Worm (Caenorhabditis elegans) whole organism, L1 larva: ENCODE results near the gene srx-82.

Experiments
- C04F5.9 ChIP-seq: sonication (generic microtip); optimal IDR thresholded peaks from 2 replicates; lab custom pipeline; 2016; ENCODE audit warnings: missing genetic modification characterization, missing compliant biosample characterization
- aha-1 ChIP-seq: fragments of 150-350 bp; optimal IDR thresholded peaks from 2 replicates; lab custom pipeline; 2014; ENCODE audit warnings: missing biosample characterization, missing genetic modification characterization
- alr-1 ChIP-seq: fragments of 200-800 bp; sonication (Bioruptor generic); optimal IDR thresholded peaks from 2 replicates; lab custom pipeline; 2018; ENCODE audit warnings: borderline replicate concordance, mild to moderate bottlenecking, missing genetic modification characterization, missing compliant biosample characterization
- aly-2 ChIP-seq: fragments of 150-350 bp; optimal IDR thresholded peaks from 2 replicates; lab custom pipeline; 2014; ENCODE audit warnings: missing biosample characterization, missing genetic modification characterization
- ama-1 ChIP-seq: fragments of 150-350 bp; optimal IDR thresholded peaks from 2 replicates; lab custom pipeline; 2014
- blmp-1 ChIP-seq: fragments of 150-350 bp; optimal IDR thresholded peaks from 2 replicates; lab custom pipeline; 2014; ENCODE audit warnings: missing biosample characterization, missing genetic modification characterization
- ceh-90 ChIP-seq: sonication (generic microtip); optimal IDR thresholded peaks from 2 replicates; lab custom pipeline; 2016; ENCODE audit warnings: missing genetic modification characterization, missing compliant biosample characterization
- ces-1 ChIP-seq: fragments of 150-350 bp; optimal IDR thresholded peaks from 2 replicates; lab custom pipeline; 2014; ENCODE audit warnings: missing biosample characterization, missing genetic modification reagents, missing genetic modification characterization
- dpl-1 ChIP-seq, 3 experiments: fragments of 150-350 bp in 2 of 3; sonication (generic microtip) in 1 of 3; optimal IDR thresholded peaks; 2 replicates each; lab custom pipeline; 2014 to 2017; ENCODE audit warnings: missing biosample characterization in 3 of 3, missing genetic modification characterization in 3 of 3, missing genetic modification reagents in 3 of 3
- efl-1 ChIP-seq, 4 experiments: fragments of 150-350 bp; optimal IDR thresholded peaks in 3 of 4; peaks in 1 of 4; 1 replicate in 1 of 4; 2 replicates in 3 of 4; lab custom pipeline; 2014; ENCODE audit warnings: missing biosample characterization in 2 of 4, missing genetic modification characterization in 2 of 4, missing genetic modification reagents in 2 of 4
- elt-2 ChIP-seq: sonication (generic microtip); optimal IDR thresholded peaks from 2 replicates; lab custom pipeline; 2016; ENCODE audit warnings: missing genetic modification characterization, mild to moderate bottlenecking, inconsistent platforms, missing compliant biosample characterization, missing genetic modification reagents
- elt-3 ChIP-seq, 6 experiments: fragments of 150-350 bp in 1 of 6; sonication (generic microtip); optimal IDR thresholded peaks; 2 replicates each; lab custom pipeline; 2017 to 2018; ENCODE audit warnings: missing biosample characterization in 6 of 6, missing genetic modification characterization in 6 of 6, inconsistent platforms in 1 of 6
- fkh-4 ChIP-seq: sonication (generic microtip); optimal IDR thresholded peaks from 2 replicates; lab custom pipeline; 2016; ENCODE audit warnings: missing compliant biosample characterization, missing genetic modification characterization, borderline replicate concordance
- irx-1 ChIP-seq: sonication (generic microtip); optimal IDR thresholded peaks from 2 replicates; lab custom pipeline; 2016; ENCODE audit warnings: missing genetic modification characterization, missing compliant biosample characterization
- isw-1 ChIP-seq: fragments of 200-800 bp; sonication (Bioruptor generic); IDR thresholded peaks from 2 replicates; pipeline ENCODE4 v1.3.6; 2022; ENCODE audit warnings: missing genetic modification characterization, missing compliant biosample characterization
- lin-14 ChIP-seq: fragments of 200-800 bp; sonication (Bioruptor generic); optimal IDR thresholded peaks from 2 replicates; lab custom pipeline; 2018; ENCODE audit warnings: mild to moderate bottlenecking, missing genetic modification characterization, moderate library complexity, missing compliant biosample characterization
- lin-35 ChIP-seq, 2 experiments: fragments of 150-350 bp; optimal IDR thresholded peaks; 2 replicates each; lab custom pipeline; 2014; ENCODE audit warnings: missing biosample characterization in 2 of 2, missing genetic modification characterization in 2 of 2, missing genetic modification reagents in 2 of 2
- lir-3 ChIP-seq: sonication (generic microtip); optimal IDR thresholded peaks from 2 replicates; lab custom pipeline; 2016; ENCODE audit warnings: mild to moderate bottlenecking, missing genetic modification characterization, moderate library complexity, missing compliant biosample characterization; ENCODE audit not compliant: poor library complexity
- mab-9 ChIP-seq: fragments of 200-800 bp; sonication (Bioruptor generic); IDR thresholded peaks from 2 replicates; pipeline ENCODE4 v1.3.6; 2022; ENCODE audit warnings: missing genetic modification reagents, missing genetic modification characterization, missing compliant biosample characterization
- mdl-1 ChIP-seq, 2 experiments: fragments of 150-350 bp; optimal IDR thresholded peaks; 2 replicates each; lab custom pipeline; 2014 to 2017; ENCODE audit warnings: missing biosample characterization in 2 of 2, missing genetic modification characterization in 2 of 2, inconsistent platforms in 1 of 2
- nhr-28 ChIP-seq: fragments of 150-350 bp; optimal IDR thresholded peaks from 2 replicates; lab custom pipeline; 2014; ENCODE audit warnings: missing biosample characterization, missing genetic modification characterization
- nhr-85 ChIP-seq: sonication (generic microtip); peaks from one replicate; lab custom pipeline; 2016; ENCODE audit warnings: missing genetic modification characterization, inconsistent platforms, missing compliant biosample characterization
- nhr-90 ChIP-seq: sonication (generic microtip); optimal IDR thresholded peaks from 2 replicates; lab custom pipeline; 2016; ENCODE audit warnings: mild to moderate bottlenecking, missing genetic modification characterization, missing compliant biosample characterization; ENCODE audit not compliant: poor library complexity
- snu-23 ChIP-seq: sonication (generic microtip); optimal IDR thresholded peaks from 2 replicates; lab custom pipeline; 2016; ENCODE audit warnings: missing genetic modification characterization, missing compliant biosample characterization
- sptf-1 ChIP-seq: fragments of 150-350 bp; optimal IDR thresholded peaks from 2 replicates; lab custom pipeline; 2014; ENCODE audit warnings: missing biosample characterization, missing genetic modification characterization
- sup-37 ChIP-seq: fragments of 200-800 bp; sonication (Bioruptor generic); optimal IDR thresholded peaks from 2 replicates; lab custom pipeline; 2018; ENCODE audit warnings: mild to moderate bottlenecking, missing genetic modification characterization, missing compliant biosample characterization
- unc-130 ChIP-seq: fragments of 150-350 bp; optimal IDR thresholded peaks from 2 replicates; lab custom pipeline; 2017; ENCODE audit warnings: missing biosample characterization, missing genetic modification characterization, inconsistent platforms
- unc-86 ChIP-seq: sonication (generic microtip); optimal IDR thresholded peaks from 2 replicates; lab custom pipeline; 2016; ENCODE audit warnings: missing genetic modification characterization, missing compliant biosample characterization
- zip-4 ChIP-seq: fragments of 200-800 bp; sonication (Bioruptor generic); optimal IDR thresholded peaks from 2 replicates; lab custom pipeline; 2018; ENCODE audit warnings: mild to moderate bottlenecking, missing genetic modification characterization, moderate library complexity, missing compliant biosample characterization
- ztf-11 ChIP-seq, 2 experiments: sonication (generic microtip); optimal IDR thresholded peaks; 2 replicates each; lab custom pipeline; 2016 to 2017; ENCODE audit warnings: missing genetic modification characterization in 2 of 2, missing biosample characterization in 1 of 2, missing compliant biosample characterization in 1 of 2

Gene srx-82

DNA sequence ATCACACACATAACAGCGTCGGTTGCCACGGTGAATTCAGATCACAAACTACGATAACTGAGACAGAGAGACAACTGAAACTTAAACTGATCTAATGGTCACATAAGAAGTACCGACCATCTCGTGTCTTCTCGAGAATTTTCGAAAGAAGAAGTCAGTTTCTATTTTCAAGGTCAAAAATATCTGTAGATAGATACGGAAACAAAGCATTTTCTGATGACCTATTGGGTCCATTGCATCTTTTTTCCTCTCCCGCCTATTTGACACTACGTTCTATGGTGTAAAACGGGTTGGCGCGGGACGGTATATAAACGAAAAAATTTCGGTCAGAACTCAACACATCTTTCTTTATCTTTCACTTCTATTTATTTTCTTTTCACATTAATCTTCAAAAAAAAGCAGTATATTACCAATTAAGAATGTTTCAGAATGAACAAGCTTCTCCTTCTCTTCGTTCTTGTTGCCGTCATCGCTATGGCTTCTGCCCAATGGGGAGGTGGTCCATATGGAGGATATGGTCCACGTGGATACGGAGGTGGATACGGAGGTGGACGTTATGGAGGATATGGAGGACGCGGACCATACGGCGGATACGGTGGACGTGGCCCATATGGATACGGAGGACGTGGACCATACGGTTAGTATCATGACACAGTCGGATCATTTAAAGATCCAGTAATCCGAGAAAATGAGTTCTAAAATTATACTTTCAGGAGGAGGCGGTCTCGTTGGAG lies 26.6 kb downstream of the srx-82 start, which contains the start of gene nlp-24 (continued):
- TF ChIP-seq dpl-1 (GFP tag; optimal IDR thresholded peaks at IDR 0.05; lab: Kevin White, UChicago) (peak in 1 of 3 experiments; percentile 26), ceh-90 (tag; lab: Kevin White, UChicago) (no peak), ama-1 (lab: Kevin White, UChicago) (no peak), unc-86 (tag; lab: Kevin White, UChicago) (no peak), fkh-4 (tag; lab: Kevin White, UChicago) (no peak), snu-23 (GFP tag; lab: Kevin White, UChicago) (peak; percentile 72), efl-1 (optimal IDR thresholded peaks at IDR 0.05; lab: Kevin White, UChicago) (no peak), efl-1 (GFP tag; optimal IDR thresholded peaks at IDR 0.05 in 1 of 2; lab: Kevin White, UChicago) (peak in 1 of 2 experiments; percentile 33), nhr-28 (tag; lab: Kevin White, UChicago) (no peak), ztf-11 (tag; optimal IDR thresholded peaks at IDR 0.05; lab: Kevin White, UChicago) (no peak), zip-4 (GFP tag; lab: Kevin White, UChicago) (no peak), ces-1 (GFP tag; lab: Kevin White, UChicago) (no peak)
- TF ChIP-seq, all 84 proteins: peak for 15

DNA sequence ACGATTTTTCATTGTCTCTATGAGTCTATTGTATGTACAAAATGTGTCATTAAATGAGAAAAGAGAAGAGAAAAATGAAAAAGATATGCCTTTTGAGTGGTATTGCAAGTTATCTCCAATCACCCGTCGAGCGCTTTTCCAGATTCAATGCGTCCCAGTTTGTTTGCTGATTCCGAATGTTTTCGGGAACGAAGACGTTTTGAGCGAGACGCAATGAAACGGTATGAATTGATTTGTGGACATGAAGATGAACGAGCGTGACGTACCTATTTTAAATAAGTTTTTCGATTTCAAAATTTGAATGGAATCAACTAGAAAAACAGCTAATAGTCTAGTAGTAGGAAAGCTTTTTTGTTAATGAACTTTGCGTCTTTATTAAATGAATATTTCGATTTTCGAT lies 27.3 kb downstream of the srx-82 start:
- TF ChIP-seq unc-86 (tag; lab: Kevin White, UChicago) (no peak), C04F5.9 (no peak), sup-37 (GFP tag; lab: Kevin White, UChicago) (no peak), ceh-90 (tag; lab: Kevin White, UChicago) (no peak), ama-1 (lab: Kevin White, UChicago) (peak; percentile 26), mdl-1 (tag; optimal IDR thresholded peaks at IDR 0.05; lab: Kevin White, UChicago) (no peak), ces-1 (GFP tag; lab: Kevin White, UChicago) (no peak), nhr-85 (peak; percentile 62), alr-1 (tag; lab: Kevin White, UChicago) (no peak), blmp-1 (no peak), irx-1 (tag; lab: Kevin White, UChicago) (no peak), elt-2 (tag; lab: Kevin White, UChicago) (no peak), elt-3 (tag; optimal IDR thresholded peaks at IDR 0.05; lab: Kevin White, UChicago) (peak in 1 of 6 experiments; percentile 22), isw-1 (GFP tag; lab: Robert Waterston, UW) (no peak)

ce11 chrV:11618173-11618572 lies 28.6 kb downstream of the srx-82 start, which contains the start of gene glb-15:
TSS of gene glb-15 (minus strand) at chrV:11618273.
- no peak for TF ChIP-seq unc-130
- TF ChIP-seq aha-1, result no peak
- TF ChIP-seq lin-35 (GFP tag; optimal IDR thresholded peaks at IDR 0.05; lab: Kevin White, UChicago), result no peak
- TF ChIP-seq sptf-1 (tag; lab: Kevin White, UChicago), result no peak
- no peak for TF ChIP-seq efl-1 (optimal IDR thresholded peaks at IDR 0.05; lab: Kevin White, UChicago)
- TF ChIP-seq efl-1 (GFP tag; optimal IDR thresholded peaks at IDR 0.05 in 1 of 2; lab: Kevin White, UChicago), result no peak
- TF ChIP-seq isw-1 (GFP tag; lab: Robert Waterston, UW), result no peak
- no peak for TF ChIP-seq blmp-1
- no peak for TF ChIP-seq nhr-85
- no peak for TF ChIP-seq lir-3
- no peak for TF ChIP-seq nhr-90

DNA sequence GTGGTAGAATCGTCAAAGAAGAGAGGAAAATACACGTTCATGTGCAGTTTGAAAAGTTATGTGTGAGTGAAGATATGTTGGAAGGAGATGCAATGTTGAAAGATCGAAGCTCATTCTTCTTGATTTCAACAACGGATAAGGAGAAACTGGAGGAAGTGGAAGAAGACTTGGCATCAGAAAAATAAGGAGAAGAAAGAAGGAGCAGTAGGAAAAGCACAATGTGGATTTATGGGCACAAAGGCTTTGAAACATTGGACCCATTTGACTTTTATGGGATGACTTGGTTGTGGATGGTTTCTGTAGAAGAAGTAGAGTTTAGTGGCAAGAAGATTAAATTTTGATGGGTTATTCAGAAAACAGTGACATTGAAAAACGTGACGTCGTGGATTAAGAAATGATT lies 30.5 kb downstream of the srx-82 start:
- TF ChIP-seq aha-1, result no peak
- TF ChIP-seq lin-14, result peak; percentile 1
- TF ChIP-seq mab-9, result 0 out of 2 replicates have a peak, but pooled peaks have one; percentile 14

DNA sequence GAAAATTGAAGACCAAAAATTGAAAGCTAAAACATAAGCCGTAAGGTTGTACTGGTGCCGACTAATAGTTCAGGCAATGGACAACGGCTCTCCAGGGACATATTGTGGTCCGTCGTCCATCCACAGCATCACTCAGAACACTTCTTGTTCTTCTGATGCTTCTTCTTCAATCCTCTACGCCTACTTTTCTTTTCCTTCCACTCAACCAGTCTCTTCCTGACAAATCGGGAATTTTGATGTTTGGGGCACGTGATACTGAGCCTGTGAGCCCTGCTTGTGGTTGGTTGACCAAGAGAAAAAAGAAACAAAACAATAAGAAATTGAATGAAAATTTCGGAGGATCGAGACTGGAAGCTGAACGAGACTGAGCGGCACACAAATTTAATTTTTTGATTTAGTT lies 31.7 kb downstream of the srx-82 start:
- TF ChIP-seq aly-2 (tag; lab: Kevin White, UChicago) (no peak), lin-14 (peak; percentile 33)
